Worm (Caenorhabditis elegans) whole organism, young adult: ENCODE measurements around the gene ceh-93.

Experiments
- athp-1 ChIP-seq: sonication (generic microtip); optimal IDR thresholded peaks from 2 replicates; lab custom pipeline; 2017; ENCODE audit warnings: mild to moderate bottlenecking, missing genetic modification characterization, missing compliant biosample characterization
- ekl-4 ChIP-seq: fragments of 200-800 bp; sonication (Bioruptor generic); IDR thresholded peaks from 2 replicates; pipeline ENCODE4 v1.3.6; 2022; ENCODE audit warnings: missing genetic modification reagents, missing genetic modification characterization, missing compliant biosample characterization
- him-1 ChIP-seq: sonication (generic microtip); optimal IDR thresholded peaks from 2 replicates; lab custom pipeline; 2016; ENCODE audit warnings: missing genotype, missing genetic modification reagents, missing genetic modification characterization, missing compliant biosample characterization
- pha-4 ChIP-seq: fragments of 150-350 bp; sonication (generic microtip); optimal IDR thresholded peaks from 2 replicates; lab custom pipeline; 2014; ENCODE audit warnings: missing biosample characterization, missing genetic modification reagents, missing genetic modification characterization
- sea-2 ChIP-seq: fragments of 200-800 bp; sonication (Bioruptor generic); IDR thresholded peaks from 2 replicates; pipeline ENCODE4 v1.3.6; 2022; ENCODE audit warnings: missing genetic modification characterization, missing compliant biosample characterization
- ztf-18 ChIP-seq: sonication (generic microtip); optimal IDR thresholded peaks from 2 replicates; lab custom pipeline; 2016; ENCODE audit warnings: missing genotype, mild to moderate bottlenecking, missing genetic modification characterization, missing compliant biosample characterization

DNA sequence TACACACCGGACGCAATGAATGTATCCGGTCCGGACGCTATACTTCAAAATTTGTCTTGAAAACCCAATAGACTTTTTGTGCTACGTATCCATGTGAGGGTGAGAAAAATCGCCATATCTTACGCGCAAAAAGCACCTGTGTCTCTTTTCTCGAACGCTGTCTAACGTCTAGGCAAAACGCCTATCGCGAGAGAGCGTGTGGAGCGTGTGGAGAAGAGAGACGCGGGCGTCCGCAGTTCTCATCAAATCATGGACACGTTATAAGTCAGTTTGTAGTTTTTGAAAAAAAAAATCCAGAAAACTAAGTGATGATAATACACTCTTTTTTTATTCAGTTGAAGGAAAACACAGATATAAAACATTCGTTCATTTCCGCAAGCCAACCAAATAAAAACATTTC, 7.6 kb downstream of the ceh-93 start:
- no peak for TF ChIP-seq ztf-18 (tag; lab: Kevin White, UChicago)
- TF ChIP-seq him-1 (tag; lab: Kevin White, UChicago): no peak
- TF ChIP-seq athp-1 (tag; lab: Kevin White, UChicago): no peak
- no peak for TF ChIP-seq ekl-4 (GFP tag; lab: Robert Waterston, UW)
- TF ChIP-seq pha-4 (tag; lab: Kevin White, UChicago): no peak
- no peak for TF ChIP-seq sea-2 (GFP tag; lab: Robert Waterston, UW)
